Worm (Caenorhabditis elegans) whole organism, early embryonic: ENCODE data around the gene T02C5.1.

ENCODE experiments used
- B0310.2 ChIP-seq: sonication (generic microtip); optimal IDR thresholded peaks from 2 replicates; lab custom pipeline; 2016; ENCODE audit warnings: mild to moderate bottlenecking, missing genetic modification characterization, missing compliant biosample characterization
- aly-1 ChIP-seq: sonication (generic microtip); optimal IDR thresholded peaks from 2 replicates; lab custom pipeline; 2016; ENCODE audit warnings: missing genetic modification characterization, missing compliant biosample characterization
- ama-1 ChIP-seq: fragments of 150-350 bp; optimal IDR thresholded peaks from 2 replicates; lab custom pipeline; 2014
- ceh-13 ChIP-seq: fragments of 200-800 bp; sonication (Bioruptor generic); optimal IDR thresholded peaks from 2 replicates; lab custom pipeline; 2018; ENCODE audit warnings: mild to moderate bottlenecking, missing genetic modification characterization, missing compliant biosample characterization
- ceh-36 ChIP-seq: sonication (generic microtip); optimal IDR thresholded peaks from 2 replicates; lab custom pipeline; 2016; ENCODE audit warnings: missing genetic modification characterization, inconsistent platforms, missing compliant biosample characterization
- ets-7 ChIP-seq: sonication (generic microtip); optimal IDR thresholded peaks from 2 replicates; lab custom pipeline; 2016; ENCODE audit warnings: missing genotype, missing genetic modification characterization, missing compliant biosample characterization
- hmbx-1 ChIP-seq: sonication (generic microtip); optimal IDR thresholded peaks from 2 replicates; lab custom pipeline; 2016; ENCODE audit warnings: mild to moderate bottlenecking, missing genetic modification characterization, missing compliant biosample characterization
- pes-1 ChIP-seq: fragments of 200-800 bp; sonication (Bioruptor generic); IDR thresholded peaks from 2 replicates; pipeline ENCODE4 v1.3.6; 2022; ENCODE audit warnings: missing genetic modification reagents, missing genetic modification characterization, missing compliant biosample characterization
- scrt-1 ChIP-seq: fragments of 200-800 bp; sonication (Bioruptor generic); IDR thresholded peaks from 2 replicates; pipeline ENCODE4 v1.3.6; 2022; ENCODE audit warnings: missing genetic modification characterization, missing compliant biosample characterization
- sea-1 ChIP-seq: fragments of 200-800 bp; sonication (Bioruptor generic); conservative IDR thresholded peaks from 2 replicates; pipeline ENCODE4 v1.3.6; 2022; ENCODE audit warnings: missing genetic modification characterization, missing compliant biosample characterization
- tbx-11 ChIP-seq: fragments of 200-800 bp; sonication (Bioruptor generic); IDR thresholded peaks from 2 replicates; pipeline ENCODE4 v1.3.6; 2022; ENCODE audit warnings: missing genetic modification characterization, missing compliant biosample characterization
- tbx-37 ChIP-seq: fragments of 200-800 bp; sonication (Bioruptor generic); conservative IDR thresholded peaks from 2 replicates; pipeline ENCODE4 v1.3.6; 2022; ENCODE audit warnings: missing genetic modification reagents, missing genetic modification characterization, missing compliant biosample characterization
- tra-4 ChIP-seq: sonication (generic microtip); optimal IDR thresholded peaks from 2 replicates; lab custom pipeline; 2017; ENCODE audit warnings: missing genetic modification characterization, missing compliant biosample characterization

ce11 chrX:2684448-2684847, 10.3 kb upstream of the T02C5.1 start:
- TF ChIP-seq tra-4 (tag; lab: Kevin White, UChicago) (no peak), sea-1 (GFP tag; lab: Robert Waterston, UW) (no peak), scrt-1 (no peak), aly-1 (tag; lab: Kevin White, UChicago) (no peak), B0310.2 (tag; lab: Kevin White, UChicago) (no peak), ama-1 (no peak), ceh-36 (no peak), tbx-37 (no peak), hmbx-1 (tag; lab: Kevin White, UChicago) (no peak), ceh-13 (GFP tag; lab: Kevin White, UChicago) (no peak), ets-7 (tag; lab: Kevin White, UChicago) (no peak), pes-1 (no peak), tbx-11 (GFP tag; lab: Robert Waterston, UW) (no peak)
